Worm (Caenorhabditis elegans) whole organism, L4 larva: ENCODE measurements around the gene math-16.

ENCODE experiments used
- F37D6.2 ChIP-seq: sonication (generic microtip); optimal IDR thresholded peaks from 2 replicates; lab custom pipeline; 2016; ENCODE audit warnings: mild to moderate bottlenecking, missing genetic modification characterization, missing compliant biosample characterization
- F44E2.7 ChIP-seq: fragments of 200-800 bp; sonication (Bioruptor generic); IDR thresholded peaks from 2 replicates; pipeline ENCODE4 v2.1.2; 2022; ENCODE audit warnings: missing genetic modification characterization, missing compliant biosample characterization
- T26A8.4 ChIP-seq: fragments of 200-800 bp; sonication (Bioruptor generic); IDR thresholded peaks from 2 replicates; pipeline ENCODE4 v1.3.6; 2022; ENCODE audit warnings: missing genetic modification characterization, missing compliant biosample characterization
- Y75B8A.6 ChIP-seq: fragments of 200-800 bp; sonication (Bioruptor generic); IDR thresholded peaks from 2 replicates; pipeline ENCODE4 v1.3.6; 2022; ENCODE audit warnings: missing genetic modification reagents, missing genetic modification characterization, missing compliant biosample characterization
- ZK546.5 ChIP-seq, 2 experiments: sonication (generic microtip); optimal IDR thresholded peaks; 2 replicates each; lab custom pipeline; 2017; ENCODE audit warnings: missing biosample characterization in 2 of 2, missing genetic modification characterization in 2 of 2
- aly-2 ChIP-seq: sonication (generic microtip); optimal IDR thresholded peaks from 2 replicates; lab custom pipeline; 2018; ENCODE audit warnings: missing biosample characterization, missing genetic modification characterization
- ceh-32 ChIP-seq: sonication (generic microtip); optimal IDR thresholded peaks from 2 replicates; lab custom pipeline; 2016; ENCODE audit warnings: mild to moderate bottlenecking, missing genetic modification characterization, missing compliant biosample characterization; ENCODE audit not compliant: poor library complexity
- daf-16 ChIP-seq, 3 experiments: sonication (generic microtip); optimal IDR thresholded peaks; 2 replicates each; lab custom pipeline; 2016 to 2017; ENCODE audit warnings: missing genetic modification characterization in 3 of 3, missing genetic modification reagents in 3 of 3, mild to moderate bottlenecking in 2 of 3, missing compliant biosample characterization in 2 of 3, missing biosample characterization in 1 of 3, moderate library complexity in 1 of 3
- dmd-6 ChIP-seq: fragments of 200-800 bp; sonication (Bioruptor generic); IDR thresholded peaks from 2 replicates; pipeline ENCODE4 v1.3.6; 2022; ENCODE audit warnings: missing genetic modification reagents, missing genetic modification characterization, missing compliant biosample characterization
- duxl-1 ChIP-seq: sonication (generic microtip); optimal IDR thresholded peaks from 2 replicates; lab custom pipeline; 2016; ENCODE audit warnings: mild to moderate bottlenecking, missing genetic modification characterization, moderate library complexity, missing compliant biosample characterization; ENCODE audit not compliant: poor library complexity
- egl-27 ChIP-seq: sonication (generic microtip); optimal IDR thresholded peaks from 3 replicates; lab custom pipeline; 2017; ENCODE audit warnings: missing biosample characterization, missing genetic modification reagents, missing genetic modification characterization
- fkh-10 ChIP-seq: fragments of 150-350 bp; optimal IDR thresholded peaks from 2 replicates; lab custom pipeline; 2014; ENCODE audit warnings: missing biosample characterization, missing genetic modification reagents, missing genetic modification characterization
- hif-1 ChIP-seq, 2 experiments: sonication (generic microtip); optimal IDR thresholded peaks; 2 replicates each; lab custom pipeline; 2016 to 2017; ENCODE audit warnings: missing compliant biosample characterization in 2 of 2, missing genetic modification characterization in 2 of 2, missing genetic modification reagents in 2 of 2, missing genotype in 2 of 2, mild to moderate bottlenecking in 1 of 2
- hlh-11 ChIP-seq: fragments of 200-800 bp; sonication (Bioruptor generic); optimal IDR thresholded peaks from 2 replicates; lab custom pipeline; 2018; ENCODE audit warnings: mild to moderate bottlenecking, missing genetic modification characterization, missing compliant biosample characterization
- lin-29 ChIP-seq: fragments of 200-800 bp; sonication (Bioruptor generic); IDR thresholded peaks from 2 replicates; pipeline ENCODE4 v1.3.6; 2022; ENCODE audit warnings: missing genetic modification reagents, missing genetic modification characterization, missing compliant biosample characterization
- madf-9 ChIP-seq: fragments of 200-800 bp; sonication (Bioruptor generic); conservative IDR thresholded peaks from 2 replicates; pipeline ENCODE4 v1.3.6; 2022; ENCODE audit warnings: missing genetic modification reagents, missing genetic modification characterization, missing compliant biosample characterization
- nhr-10 ChIP-seq: fragments of 150-350 bp; optimal IDR thresholded peaks from 2 replicates; lab custom pipeline; 2014; ENCODE audit warnings: missing biosample characterization, missing genetic modification characterization
- nhr-11 ChIP-seq: fragments of 150-350 bp; optimal IDR thresholded peaks from 2 replicates; lab custom pipeline; 2014; ENCODE audit warnings: missing biosample characterization, missing genetic modification characterization
- nhr-28 ChIP-seq: fragments of 150-350 bp; optimal IDR thresholded peaks from 2 replicates; lab custom pipeline; 2014; ENCODE audit warnings: missing biosample characterization, missing genetic modification characterization
- nhr-41 ChIP-seq: fragments of 200-800 bp; sonication (Bioruptor generic); IDR thresholded peaks from 2 replicates; pipeline ENCODE4 v1.3.6; 2022; ENCODE audit warnings: missing genetic modification reagents, missing genetic modification characterization, missing compliant biosample characterization
- nhr-48 ChIP-seq: sonication (generic microtip); optimal IDR thresholded peaks from 2 replicates; lab custom pipeline; 2016; ENCODE audit warnings: mild to moderate bottlenecking, missing genetic modification characterization, missing compliant biosample characterization
- nhr-6 ChIP-seq: fragments of 150-350 bp; optimal IDR thresholded peaks from 2 replicates; lab custom pipeline; 2014; ENCODE audit warnings: missing biosample characterization, missing genetic modification characterization
- pqm-1 ChIP-seq: sonication (generic microtip); optimal IDR thresholded peaks from 2 replicates; lab custom pipeline; 2017; ENCODE audit warnings: missing biosample characterization, missing genetic modification characterization
- saeg-2 ChIP-seq: fragments of 200-800 bp; sonication (Bioruptor generic); IDR thresholded peaks from 2 replicates; pipeline ENCODE4 v1.3.6; 2022; ENCODE audit warnings: missing genetic modification reagents, missing genetic modification characterization, missing compliant biosample characterization
- unc-62 ChIP-seq, 3 experiments: fragments of 150-350 bp in 1 of 3; sonication (generic microtip); optimal IDR thresholded peaks in 2 of 3; peaks in 1 of 3; 1 replicate in 1 of 3; 2 replicates in 2 of 3; lab custom pipeline; 2014 to 2017; ENCODE audit warnings: missing biosample characterization in 3 of 3, missing genetic modification characterization in 3 of 3, missing genetic modification reagents in 3 of 3, missing genotype in 1 of 3
- zfp-3 ChIP-seq: fragments of 200-800 bp; sonication (Bioruptor generic); conservative IDR thresholded peaks from 2 replicates; pipeline ENCODE4 v1.3.6; 2022; ENCODE audit warnings: missing genetic modification reagents, missing genetic modification characterization, missing compliant biosample characterization
- zip-2 ChIP-seq: fragments of 150-350 bp; optimal IDR thresholded peaks from 2 replicates; lab custom pipeline; 2014; ENCODE audit warnings: missing biosample characterization, missing genetic modification characterization

The math-16 gene

ce11 chrII:1882705-1883104 lies 4.1 kb upstream of the math-16 start, which contains the start of gene math-5 (continued):
- TF ChIP-seq nhr-6 (tag; lab: Kevin White, UChicago) (no peak), duxl-1 (no peak), nhr-10 (tag; lab: Kevin White, UChicago) (no peak)

ce11 chrII:1875658-1876057 lies 2.9 kb downstream of the math-16 start, which contains the start of gene math-13:
Gene math-13 (plus strand): TSS chrII:1875958.
- TF ChIP-seq zfp-3 (GFP tag; lab: Robert Waterston, UW) (no peak), lin-29 (GFP tag; lab: Robert Waterston, UW) (no peak), Y75B8A.6 (no peak), hif-1 (tag; optimal IDR thresholded peaks at IDR 0.05; lab: Kevin White, UChicago) (no peak), ZK546.5 (tag; optimal IDR thresholded peaks at IDR 0.05; lab: Kevin White, UChicago) (no peak), ceh-32 (tag; lab: Kevin White, UChicago) (no peak), aly-2 (no peak), unc-62 (GFP tag; optimal IDR thresholded peaks at IDR 0.05 in 1 of 2; lab: Kevin White, UChicago) (no peak), unc-62 (tag; optimal IDR thresholded peaks at IDR 0.05; lab: Kevin White, UChicago) (no peak), nhr-11 (tag; lab: Kevin White, UChicago) (no peak), nhr-48 (no peak), nhr-41 (no peak), F37D6.2 (tag; lab: Kevin White, UChicago) (no peak)
- TF ChIP-seq, all 104 proteins: peak for 0

ce11 chrII:1870875-1871592 lies 7.5 kb downstream of the math-16 start, which contains the start of gene math-10:
Gene math-10 (plus strand): TSS chrII:1871542.
- TF ChIP-seq pqm-1 (tag; lab: Kevin White, UChicago) = peak; percentile 8
- peak; percentile 54 for TF ChIP-seq hlh-11 (tag; lab: Kevin White, UChicago)
- no peak for TF ChIP-seq zfp-3 (GFP tag; lab: Robert Waterston, UW)
- TF ChIP-seq unc-62 (GFP tag; optimal IDR thresholded peaks at IDR 0.05 in 1 of 2; lab: Kevin White, UChicago) = peak in 1 of 2 experiments; percentile 79
- no peak for TF ChIP-seq unc-62 (tag; optimal IDR thresholded peaks at IDR 0.05; lab: Kevin White, UChicago)
- TF ChIP-seq nhr-28 (tag; lab: Kevin White, UChicago) = peak; percentile 33
- peak; percentile 55 for TF ChIP-seq dmd-6 (GFP tag; lab: Robert Waterston, UW)

- TF ChIP-seq egl-27 (no peak), daf-16 (GFP tag; optimal IDR thresholded peaks at IDR 0.05; lab: Kevin White, UChicago) (no peak), daf-16 (tag; optimal IDR thresholded peaks at IDR 0.05; lab: Kevin White, UChicago) (peak; percentile 24)
These were observed 9.4 kb downstream of the math-16 start, which contains the start of gene math-14 for ce11 chrII:1869120-1869519. Gene math-14 (plus strand): TSS chrII:1869420.

- TF ChIP-seq pqm-1 (tag; lab: Kevin White, UChicago) (peak; percentile 72), dmd-6 (GFP tag; lab: Robert Waterston, UW) (no peak), madf-9 (no peak), nhr-28 (tag; lab: Kevin White, UChicago) (peak; percentile 53)
- TF ChIP-seq, all 104 proteins: peak for 2
These were observed 12.7 kb downstream of the math-16 start, which contains the start of gene math-15 for ce11 chrII:1865683-1866431. Gene math-15 (plus strand): TSS chrII:1866381.

- TF ChIP-seq F44E2.7 (GFP tag; lab: Robert Waterston, UW) (no peak), fkh-10 (GFP tag; lab: Kevin White, UChicago) (no peak), saeg-2 (GFP tag; lab: Robert Waterston, UW) (no peak), T26A8.4 (GFP tag; lab: Robert Waterston, UW) (no peak), zip-2 (tag; lab: Kevin White, UChicago) (no peak)
These were observed 14.3 kb downstream of the math-16 start, which contains the start of gene C16C4.17 for ce11 chrII:1864278-1864677. Gene C16C4.17 (plus strand): TSS chrII:1864578.
